Fruit fly (Drosophila melanogaster) whole organism, embryonic: ENCODE data around the gene PLCXD.

Source experiments
- Ada2b ChIP-seq: fragments of 200-800 bp; sonication (Bioruptor generic); IDR thresholded peaks from 2 replicates; pipeline ENCODE4 v1.3.6; 2022; ENCODE audit warnings: missing biosample characterization, missing genetic modification characterization
- Adf1 ChIP-seq: fragments of 200-800 bp; sonication (Bioruptor generic); IDR thresholded peaks from 2 replicates; pipeline ENCODE4 v1.3.6; 2022; ENCODE audit warnings: missing biosample characterization, missing genetic modification characterization
- Aef1 ChIP-seq: fragments of 200-800 bp; sonication (Bioruptor generic); IDR thresholded peaks from 3 replicates; pipeline ENCODE4 v1.3.6; 2022; ENCODE audit warnings: missing biosample characterization, missing genetic modification characterization
- B-H1 ChIP-seq: fragments of 200-800 bp; sonication (Bioruptor generic); IDR thresholded peaks from 3 replicates; pipeline ENCODE4 v1.3.6; 2022; ENCODE audit warnings: missing biosample characterization, missing genetic modification characterization
- CG10654 ChIP-seq: fragments of 200-800 bp; sonication (Bioruptor generic); optimal IDR thresholded peaks from 2 replicates; lab custom pipeline; 2016; ENCODE audit warnings: missing biosample characterization, missing genetic modification characterization
- CG11398 ChIP-seq: fragments of 200-800 bp; sonication (Bioruptor generic); optimal IDR thresholded peaks from 2 replicates; lab custom pipeline; 2016; ENCODE audit warnings: missing biosample characterization, missing genetic modification characterization
- CG12744 ChIP-seq: fragments of 200-800 bp; sonication (Bioruptor generic); optimal IDR thresholded peaks from 2 replicates; lab custom pipeline; 2016; ENCODE audit warnings: missing biosample characterization, missing genetic modification characterization
- CG13296 ChIP-seq: fragments of 200-800 bp; sonication (Bioruptor generic); optimal IDR thresholded peaks from 3 replicates; lab custom pipeline; 2018; ENCODE audit warnings: missing biosample characterization, mild to moderate bottlenecking, missing genetic modification characterization
- CG14965 ChIP-seq: fragments of 200-800 bp; sonication (Bioruptor generic); optimal IDR thresholded peaks from 2 replicates; lab custom pipeline; 2016; ENCODE audit warnings: missing biosample characterization, missing genetic modification characterization, borderline replicate concordance
- CG1529 ChIP-seq: fragments of 200-800 bp; sonication (Bioruptor generic); optimal IDR thresholded peaks from 3 replicates; lab custom pipeline; 2018; ENCODE audit warnings: missing biosample characterization, missing genetic modification characterization
- CG15514 ChIP-seq: fragments of 200-800 bp; sonication (Bioruptor generic); optimal IDR thresholded peaks from 3 replicates; lab custom pipeline; 2017; ENCODE audit warnings: missing biosample characterization, missing genetic modification characterization, mild to moderate bottlenecking, moderate library complexity, missing genetic modification reagents
- CG15601 ChIP-seq: fragments of 200-800 bp; sonication (Bioruptor generic); optimal IDR thresholded peaks from 3 replicates; lab custom pipeline; 2019; ENCODE audit warnings: missing biosample characterization, mild to moderate bottlenecking, missing genetic modification characterization, moderate library complexity
- CG15696 ChIP-seq: fragments of 200-800 bp; sonication (Bioruptor generic); optimal IDR thresholded peaks from 2 replicates; lab custom pipeline; 2019; ENCODE audit warnings: missing biosample characterization, mild to moderate bottlenecking, missing genetic modification characterization, moderate library complexity
- CG18011 ChIP-seq: fragments of 200-800 bp; sonication (Bioruptor generic); optimal IDR thresholded peaks from 2 replicates; lab custom pipeline; 2017; ENCODE audit warnings: missing biosample characterization, missing genetic modification characterization, mild to moderate bottlenecking, moderate library complexity, missing genotype
- CG1832 ChIP-seq: fragments of 200-800 bp; sonication (Bioruptor generic); optimal IDR thresholded peaks from 2 replicates; lab custom pipeline; 2017; ENCODE audit warnings: missing biosample characterization, mild to moderate bottlenecking, missing genetic modification characterization, inconsistent platforms
- CG2202 ChIP-seq: fragments of 200-800 bp; sonication (Bioruptor generic); optimal IDR thresholded peaks from 2 replicates; lab custom pipeline; 2018; ENCODE audit warnings: missing biosample characterization, mild to moderate bottlenecking, missing genetic modification characterization
- CG2712 ChIP-seq: fragments of 200-800 bp; optimal IDR thresholded peaks from 3 replicates; lab custom pipeline; 2019; ENCODE audit warnings: missing biosample characterization, mild to moderate bottlenecking, missing genetic modification characterization, moderate library complexity
- CG31441 ChIP-seq: fragments of 200-800 bp; sonication (Bioruptor generic); IDR thresholded peaks from 2 replicates; pipeline ENCODE4 v1.3.6; 2022; ENCODE audit warnings: missing biosample characterization, missing genetic modification characterization
- CG3281 ChIP-seq: fragments of 200-800 bp; sonication (Bioruptor generic); optimal IDR thresholded peaks from 3 replicates; lab custom pipeline; 2017; ENCODE audit warnings: missing biosample characterization, mild to moderate bottlenecking, missing genetic modification characterization
- CG34224 ChIP-seq: fragments of 200-800 bp; sonication (Bioruptor generic); IDR thresholded peaks from 3 replicates; pipeline ENCODE4 v1.3.6; 2022; ENCODE audit warnings: missing biosample characterization, missing genetic modification characterization; ENCODE audit not compliant: partially characterized antibody
- CG4404 ChIP-seq: fragments of 200-800 bp; sonication (Bioruptor generic); IDR thresholded peaks from 2 replicates; pipeline ENCODE4 v1.3.6; 2022; ENCODE audit warnings: missing biosample characterization, missing genetic modification characterization
- CG8388 ChIP-seq: fragments of 200-800 bp; sonication (Bioruptor generic); optimal IDR thresholded peaks from 2 replicates; lab custom pipeline; 2019; ENCODE audit warnings: missing biosample characterization, mild to moderate bottlenecking, missing genetic modification characterization, moderate library complexity
- CG8924 ChIP-seq: fragments of 200-800 bp; optimal IDR thresholded peaks from 3 replicates; lab custom pipeline; 2019; ENCODE audit warnings: missing biosample characterization, mild to moderate bottlenecking, missing genetic modification characterization, moderate library complexity
- CG9932 ChIP-seq: fragments of 200-800 bp; sonication (Bioruptor generic); IDR thresholded peaks from 2 replicates; pipeline ENCODE4 v1.3.6; 2022; ENCODE audit warnings: missing biosample characterization, missing genetic modification characterization
- CHES-1-like ChIP-seq: fragments of 200-800 bp; sonication (Bioruptor generic); optimal IDR thresholded peaks from 2 replicates; lab custom pipeline; 2016; ENCODE audit warnings: missing biosample characterization, missing genetic modification characterization
- Dbx ChIP-seq: fragments of 200-800 bp; sonication (Bioruptor generic); IDR thresholded peaks from 3 replicates; pipeline ENCODE4 v1.3.6; 2022; ENCODE audit warnings: missing biosample characterization, missing genetic modification characterization
- Jarid2 ChIP-seq: fragments of 200-800 bp; sonication (Bioruptor generic); optimal IDR thresholded peaks from 3 replicates; lab custom pipeline; 2017; ENCODE audit warnings: mild to moderate bottlenecking, missing biosample characterization, missing genetic modification reagents, missing genetic modification characterization
- MTF-1 ChIP-seq: fragments of 200-800 bp; sonication (Bioruptor generic); optimal IDR thresholded peaks from 2 replicates; lab custom pipeline; 2018; ENCODE audit warnings: missing biosample characterization, mild to moderate bottlenecking, missing genetic modification characterization, borderline replicate concordance
- Meics ChIP-seq: fragments of 200-800 bp; sonication (Bioruptor generic); optimal IDR thresholded peaks from 2 replicates; lab custom pipeline; 2017; ENCODE audit warnings: missing biosample characterization, mild to moderate bottlenecking, missing genetic modification characterization
- Spps ChIP-seq: fragments of 200-800 bp; sonication (Bioruptor generic); optimal IDR thresholded peaks from 2 replicates; lab custom pipeline; 2018; ENCODE audit warnings: missing biosample characterization, mild to moderate bottlenecking, missing genetic modification characterization
- Stat92E ChIP-seq, 3 experiments: fragments of >200 bp in 2 of 3; fragments of 200-800 bp in 1 of 3; sonication (Bioruptor generic) in 1 of 3; optimal IDR thresholded peaks; 2 replicates each; lab custom pipeline; 2017 to 2019; ENCODE audit warnings: missing biosample characterization in 3 of 3, missing genetic modification characterization in 3 of 3, mild to moderate bottlenecking in 1 of 3, moderate library complexity in 1 of 3
- TFAM ChIP-seq: fragments of 200-800 bp; sonication (Bioruptor generic); optimal IDR thresholded peaks from 2 replicates; lab custom pipeline; 2017; ENCODE audit warnings: missing biosample characterization, missing genetic modification characterization, inconsistent platforms
- bbx ChIP-seq: fragments of 200-800 bp; sonication (Bioruptor generic); IDR thresholded peaks from 2 replicates; pipeline ENCODE4 v1.3.6; 2022; ENCODE audit warnings: missing biosample characterization, missing genetic modification characterization; ENCODE audit not compliant: partially characterized antibody
- bowl ChIP-seq: fragments of 200-800 bp; sonication (Bioruptor generic); IDR thresholded peaks from 2 replicates; pipeline ENCODE4 v1.3.6; 2022; ENCODE audit warnings: missing biosample characterization, missing genetic modification characterization
- cato ChIP-seq: fragments of 200-800 bp; sonication (Bioruptor generic); optimal IDR thresholded peaks from 2 replicates; lab custom pipeline; 2016; ENCODE audit warnings: missing biosample characterization, missing genetic modification characterization, borderline replicate concordance
- chinmo ChIP-seq: fragments of 200-800 bp; sonication (Bioruptor generic); IDR thresholded peaks from 4 replicates; pipeline ENCODE4 v1.3.6; 2022; ENCODE audit warnings: missing biosample characterization, missing genetic modification characterization; ENCODE audit not compliant: partially characterized antibody
- chm ChIP-seq: fragments of 200-800 bp; sonication (Bioruptor generic); IDR thresholded peaks from 2 replicates; pipeline ENCODE4 v1.3.6; 2022; ENCODE audit warnings: missing biosample characterization, missing genetic modification characterization
- chn ChIP-seq: fragments of 200-800 bp; sonication (Bioruptor generic); optimal IDR thresholded peaks from 2 replicates; lab custom pipeline; 2016; ENCODE audit warnings: missing biosample characterization, missing genetic modification characterization
- crc ChIP-seq: fragments of 200-800 bp; sonication (Bioruptor generic); optimal IDR thresholded peaks from 2 replicates; lab custom pipeline; 2016; ENCODE audit warnings: missing biosample characterization, missing genetic modification characterization
- crol ChIP-seq: fragments of 200-800 bp; sonication (Bioruptor generic); IDR thresholded peaks from 2 replicates; pipeline ENCODE4 v1.3.6; 2022; ENCODE audit warnings: missing biosample characterization, missing genetic modification characterization
- danr ChIP-seq: fragments of 200-800 bp; sonication (Bioruptor generic); IDR thresholded peaks from 2 replicates; pipeline ENCODE4 v1.3.6; 2022; ENCODE audit warnings: missing biosample characterization, missing genetic modification characterization
- gce ChIP-seq: fragments of 200-800 bp; sonication (Bioruptor generic); IDR thresholded peaks from 3 replicates; pipeline ENCODE4 v1.3.6; 2022; ENCODE audit warnings: missing biosample characterization, missing genetic modification characterization
- ham ChIP-seq: fragments of 200-800 bp; sonication (Bioruptor generic); IDR thresholded peaks from 2 replicates; pipeline ENCODE4 v1.3.6; 2022; ENCODE audit warnings: missing biosample characterization, missing genetic modification characterization
- lbe ChIP-seq: fragments of 200-800 bp; sonication (Bioruptor generic); optimal IDR thresholded peaks from 2 replicates; lab custom pipeline; 2016; ENCODE audit warnings: missing biosample characterization, mild to moderate bottlenecking, missing genetic modification characterization
- odd ChIP-seq: fragments of 200-800 bp; sonication (Bioruptor generic); optimal IDR thresholded peaks from 2 replicates; lab custom pipeline; 2017; ENCODE audit warnings: missing biosample characterization, mild to moderate bottlenecking, missing genetic modification characterization
- org-1 ChIP-seq: fragments of 200-800 bp; sonication (Bioruptor generic); optimal IDR thresholded peaks from 2 replicates; lab custom pipeline; 2017; ENCODE audit warnings: missing biosample characterization, missing genetic modification characterization
- pb ChIP-seq: fragments of 200-800 bp; sonication (Bioruptor generic); optimal IDR thresholded peaks from 3 replicates; lab custom pipeline; 2016; ENCODE audit warnings: missing biosample characterization, missing genetic modification characterization
- pzg ChIP-seq: fragments of 200-800 bp; sonication (Bioruptor generic); optimal IDR thresholded peaks from 3 replicates; lab custom pipeline; 2018; ENCODE audit warnings: missing biosample characterization, mild to moderate bottlenecking, missing genetic modification characterization, moderate library complexity
- shn ChIP-seq: fragments of 200-800 bp; sonication (Bioruptor generic); optimal IDR thresholded peaks from 3 replicates; lab custom pipeline; 2016; ENCODE audit warnings: missing biosample characterization, missing genetic modification characterization
- sima ChIP-seq: fragments of 200-800 bp; sonication (Bioruptor generic); optimal IDR thresholded peaks from 2 replicates; lab custom pipeline; 2016; ENCODE audit warnings: missing biosample characterization, missing genetic modification characterization
- so ChIP-seq: fragments of 200-800 bp; sonication (Bioruptor generic); IDR thresholded peaks from 3 replicates; pipeline ENCODE4 v1.3.6; 2022; ENCODE audit warnings: missing biosample characterization, missing genetic modification characterization
- twi ChIP-seq: fragments of 200-800 bp; optimal IDR thresholded peaks from 2 replicates; lab custom pipeline; 2019; ENCODE audit warnings: missing biosample characterization, mild to moderate bottlenecking, missing genetic modification characterization, moderate library complexity
- unc-4 ChIP-seq: fragments of 200-800 bp; sonication (Bioruptor generic); IDR thresholded peaks from 2 replicates; pipeline ENCODE4 v1.3.6; 2022; ENCODE audit warnings: missing biosample characterization, missing genetic modification characterization; ENCODE audit not compliant: partially characterized antibody

The PLCXD gene

DNA sequence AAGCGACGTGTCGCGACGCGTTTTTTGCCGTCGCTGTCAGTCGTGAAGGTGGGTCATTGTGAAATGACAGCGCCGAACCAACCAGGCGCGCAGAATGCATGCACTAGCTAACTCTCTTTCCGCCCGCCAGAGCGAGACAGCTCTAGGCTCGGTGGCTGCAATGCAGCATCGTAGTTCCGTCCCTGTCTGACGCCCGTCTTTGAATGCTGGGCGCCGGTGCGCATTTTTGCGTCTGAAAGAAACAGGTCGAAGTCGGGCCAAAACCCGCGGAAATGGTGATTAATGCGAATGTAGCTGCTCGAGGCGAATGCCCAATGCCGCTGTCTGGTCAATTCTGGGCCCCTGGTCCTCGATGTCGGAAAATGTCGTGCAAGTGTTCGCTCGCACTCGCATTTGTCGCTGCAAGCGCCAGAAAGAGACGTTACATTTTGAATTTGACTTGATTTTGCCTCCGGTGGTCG lies 41.9 kb upstream of the PLCXD start (continued):
- TF ChIP-seq pzg (GFP tag; lab: Kevin White, UChicago) (peak; percentile 37), pb (GFP tag; lab: Kevin White, UChicago) (peak; percentile 87), unc-4 (GFP tag; lab: Robert Waterston, UW) (no peak), CG8388 (GFP tag; lab: Kevin White, UChicago) (peak; percentile 59), CG15601 (tag; lab: Kevin White, UChicago) (peak; percentile 93), CG10654 (no peak), TFAM (GFP tag; lab: Kevin White, UChicago) (no peak), shn (GFP tag; lab: Kevin White, UChicago) (peak; percentile 71), Meics (no peak), danr (no peak), B-H1 (no peak), CG9932 (GFP tag; lab: Robert Waterston, UW) (no peak), CG8924 (tag; lab: Kevin White, UChicago) (peak; percentile 32), CG14965 (no peak), Stat92E (GFP tag; optimal IDR thresholded peaks at IDR 0.05; lab: Kevin White, UChicago) (peak in 1 of 3 experiments; percentile 97), CG2712 (peak; percentile 66), org-1 (no peak), CG3281 (GFP tag; lab: Kevin White, UChicago) (peak; percentile 63), so (GFP tag; lab: Robert Waterston, UW) (no peak), sima (GFP tag; lab: Kevin White, UChicago) (no peak), CG12744 (GFP tag; lab: Kevin White, UChicago) (peak; percentile 34), CG2202 (no peak), twi (tag; lab: Kevin White, UChicago) (peak; percentile 60), CG18011 (no peak), ham (GFP tag; lab: Robert Waterston, UW) (no peak), chn (GFP tag; lab: Kevin White, UChicago) (peak; percentile 92), CG1529 (peak; percentile 50), odd (peak; percentile 24), bbx (GFP tag; lab: Robert Waterston, UW) (no peak), CHES-1-like (GFP tag; lab: Kevin White, UChicago) (peak; percentile 45), chm (GFP tag; lab: Robert Waterston, UW) (no peak), Aef1 (GFP tag; lab: Robert Waterston, UW) (no peak), CG13296 (GFP tag; lab: Kevin White, UChicago) (peak; percentile 60), Dbx (GFP tag; lab: Robert Waterston, UW) (no peak), CG1832 (GFP tag; lab: Kevin White, UChicago) (peak; percentile 99), CG34224 (GFP tag; lab: Robert Waterston, UW) (no peak), CG15696 (tag; lab: Kevin White, UChicago) (peak; percentile 11), Ada2b (GFP tag; lab: Robert Waterston, UW) (no peak), CG31441 (no peak), chinmo (GFP tag; lab: Robert Waterston, UW) (no peak), CG11398 (GFP tag; lab: Kevin White, UChicago) (no peak)

DNA sequence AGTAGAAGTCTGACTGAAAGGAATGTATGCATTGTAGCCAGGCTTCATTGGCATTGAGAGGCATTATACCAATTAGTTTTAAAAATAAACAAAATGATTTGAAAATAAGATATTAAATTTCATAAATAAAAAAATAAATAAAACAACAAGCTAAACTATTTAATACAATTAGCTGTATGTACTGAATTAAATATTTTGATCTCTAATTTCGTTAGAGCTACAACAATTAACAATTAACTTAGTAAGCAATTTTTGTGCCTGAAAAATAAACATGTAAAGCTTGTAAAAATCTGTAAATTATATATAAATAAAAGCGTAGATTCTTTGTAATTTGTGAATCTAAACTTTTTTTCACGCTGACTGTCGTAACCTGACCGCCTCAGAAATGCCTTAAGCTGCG lies 41.4 kb upstream of the PLCXD start, which contains the start of gene Rh5:
TSS of gene Rh5 (plus strand) at position 301 of the 400 bp plus-strand sequence.
- TF ChIP-seq bowl (GFP tag; lab: Robert Waterston, UW), result no peak
- no peak for TF ChIP-seq CG15514 (GFP tag; lab: Kevin White, UChicago)
- TF ChIP-seq crol, result no peak
- TF ChIP-seq Spps (tag; lab: Kevin White, UChicago), result no peak
- TF ChIP-seq lbe (GFP tag; lab: Kevin White, UChicago), result no peak
- TF ChIP-seq CG4404 (GFP tag; lab: Robert Waterston, UW), result no peak
- no peak for TF ChIP-seq cato (GFP tag; lab: Kevin White, UChicago)
- no peak for TF ChIP-seq gce (GFP tag; lab: Robert Waterston, UW)
- TF ChIP-seq MTF-1, result no peak
- no peak for TF ChIP-seq crc
- TF ChIP-seq Adf1 (GFP tag; lab: Robert Waterston, UW), result no peak
- no peak for TF ChIP-seq Jarid2 (GFP tag; lab: Kevin White, UChicago)
